Worm (Caenorhabditis elegans): ENCODE data around the gene flp-15.

- TF ChIP-seq snpc-4 (tag; optimal IDR thresholded peaks at IDR 0.05): no peak
- no peak for TF ChIP-seq nhr-76 (tag; optimal IDR thresholded peaks at IDR 0.05)
- no peak for TF ChIP-seq mls-2 (tag; optimal IDR thresholded peaks at IDR 0.05)
- no peak for TF ChIP-seq mep-1 (tag; optimal IDR thresholded peaks at IDR 0.05)
- no peak for TF ChIP-seq unc-62 (GFP tag; optimal IDR thresholded peaks at IDR 0.05)
These were observed 9.7 kb downstream of the flp-15 start for ce11 chrIII:13657975-13658374.

Data from whole organism, mixed stage, embryonic.